Worm (Caenorhabditis elegans): ENCODE measurements around the gene smg-7.

- TF ChIP-seq unc-62 (GFP tag; optimal IDR thresholded peaks at IDR 0.05): no peak
- no peak for TF ChIP-seq dpl-1 (GFP tag; optimal IDR thresholded peaks at IDR 0.05)
- no peak for TF ChIP-seq nhr-27 (tag; optimal IDR thresholded peaks at IDR 0.05)
- no peak for TF ChIP-seq aptf-2 (GFP tag; conservative IDR thresholded peaks at IDR 0.05)
- no peak for TF ChIP-seq F23B12.7 (tag; optimal IDR thresholded peaks at IDR 0.05; ENCODE audit: insufficient read depth)
- TF ChIP-seq mes-4 (tag; optimal IDR thresholded peaks at IDR 0.05): no peak
- TF ChIP-seq lin-35 (GFP tag; optimal IDR thresholded peaks at IDR 0.05): no peak
- TF ChIP-seq nhr-90 (tag; optimal IDR thresholded peaks at IDR 0.05): no peak
- no peak for TF ChIP-seq athp-1 (tag; optimal IDR thresholded peaks at IDR 0.05)
- no peak for TF ChIP-seq snpc-4 (GFP tag; optimal IDR thresholded peaks at IDR 0.05)
- TF ChIP-seq snpc-4 (tag; optimal IDR thresholded peaks at IDR 0.05): no peak
These were observed 14.8 kb upstream of the smg-7 start, which contains the start of gene usp-4 for ce11 chrIV:6757011-6757410.

Data from whole organism, young adult.